Fruit fly (Drosophila melanogaster) whole organism, embryonic: ENCODE measurements around the gene PGAP1.
A peak's percentile ranks its signal among the peaks of the same experiment; 100 is the strongest.

Source experiments
- Antp ChIP-seq: fragments of 200-800 bp; sonication (Bioruptor generic); optimal IDR thresholded peaks from 3 replicates; lab custom pipeline; 2016; ENCODE audit warnings: missing biosample characterization, missing genetic modification characterization
- CG10147 ChIP-seq: fragments of 200-800 bp; sonication (Bioruptor generic); optimal IDR thresholded peaks from 2 replicates; lab custom pipeline; 2019; ENCODE audit warnings: missing biosample characterization, mild to moderate bottlenecking, missing genetic modification characterization, moderate library complexity
- CG11456 ChIP-seq: fragments of 200-800 bp; sonication (Bioruptor generic); IDR thresholded peaks from 3 replicates; pipeline ENCODE4 v1.3.6; 2022; ENCODE audit warnings: missing biosample characterization, missing genetic modification characterization
- CG12391 ChIP-seq: fragments of 200-800 bp; sonication (Bioruptor generic); optimal IDR thresholded peaks from 3 replicates; lab custom pipeline; 2018; ENCODE audit warnings: missing biosample characterization, mild to moderate bottlenecking, missing genetic modification characterization, moderate library complexity
- CG1603 ChIP-seq: fragments of 200-800 bp; sonication (Bioruptor generic); optimal IDR thresholded peaks from 2 replicates; lab custom pipeline; 2019; ENCODE audit warnings: missing biosample characterization, mild to moderate bottlenecking, missing genetic modification characterization, moderate library complexity
- CG17186 ChIP-seq: fragments of 200-800 bp; sonication (Bioruptor generic); optimal IDR thresholded peaks from 3 replicates; lab custom pipeline; 2017; ENCODE audit warnings: missing biosample characterization, missing genetic modification reagents, missing genetic modification characterization
- CG1832 ChIP-seq: fragments of 200-800 bp; sonication (Bioruptor generic); optimal IDR thresholded peaks from 2 replicates; lab custom pipeline; 2017; ENCODE audit warnings: missing biosample characterization, mild to moderate bottlenecking, missing genetic modification characterization, inconsistent platforms
- CG32532 ChIP-seq: fragments of 200-800 bp; sonication (Bioruptor generic); IDR thresholded peaks from 2 replicates; pipeline ENCODE4 v1.3.6; 2022; ENCODE audit warnings: missing biosample characterization, missing genetic modification characterization
- CG3281 ChIP-seq: fragments of 200-800 bp; sonication (Bioruptor generic); optimal IDR thresholded peaks from 3 replicates; lab custom pipeline; 2017; ENCODE audit warnings: missing biosample characterization, mild to moderate bottlenecking, missing genetic modification characterization
- CG33213 ChIP-seq: fragments of 200-800 bp; sonication (Bioruptor generic); optimal IDR thresholded peaks from 3 replicates; lab custom pipeline; 2016; ENCODE audit warnings: missing biosample characterization, missing genetic modification characterization
- CG5180 ChIP-seq: fragments of 200-800 bp; sonication (Bioruptor generic); optimal IDR thresholded peaks from 3 replicates; lab custom pipeline; 2017; ENCODE audit warnings: missing biosample characterization, missing genetic modification characterization, mild to moderate bottlenecking, moderate library complexity, missing genetic modification reagents
- CTCF ChIP-seq: fragments of 200-800 bp; sonication (Bioruptor generic); optimal IDR thresholded peaks from 2 replicates; lab custom pipeline; 2017; ENCODE audit warnings: missing biosample characterization, mild to moderate bottlenecking, missing genetic modification characterization, moderate library complexity
- D19B ChIP-seq: fragments of 200-800 bp; sonication (Bioruptor generic); optimal IDR thresholded peaks from 2 replicates; lab custom pipeline; 2017; ENCODE audit warnings: missing biosample characterization, mild to moderate bottlenecking, missing genetic modification characterization
- Doc2 ChIP-seq: fragments of 200-800 bp; sonication (Bioruptor generic); IDR thresholded peaks from 2 replicates; pipeline ENCODE4 v1.3.6; 2022; ENCODE audit warnings: missing biosample characterization, missing genetic modification characterization
- Doc3 ChIP-seq: fragments of 200-800 bp; sonication (Bioruptor generic); IDR thresholded peaks from 3 replicates; pipeline ENCODE4 v1.3.6; 2022; ENCODE audit warnings: missing biosample characterization, missing genetic modification characterization; ENCODE audit not compliant: partially characterized antibody
- Dref ChIP-seq: fragments of 200-800 bp; sonication (Bioruptor generic); IDR thresholded peaks from 2 replicates; pipeline ENCODE4 v1.3.6; 2022; ENCODE audit warnings: missing biosample characterization, missing genetic modification characterization
- E2f2 ChIP-seq: fragments of 200-800 bp; sonication (Bioruptor generic); IDR thresholded peaks from 2 replicates; pipeline ENCODE4 v1.3.6; 2022; ENCODE audit warnings: missing biosample characterization, missing genetic modification characterization
- Fer3 ChIP-seq: fragments of 200-800 bp; sonication (Bioruptor generic); optimal IDR thresholded peaks from 2 replicates; lab custom pipeline; 2018; ENCODE audit warnings: missing biosample characterization, mild to moderate bottlenecking, missing genetic modification characterization, moderate library complexity
- Hand ChIP-seq: fragments of 200-800 bp; sonication (Bioruptor generic); optimal IDR thresholded peaks from 2 replicates; lab custom pipeline; 2017; ENCODE audit warnings: mild to moderate bottlenecking, missing biosample characterization, missing genetic modification reagents, missing genetic modification characterization
- HmgZ ChIP-seq: fragments of 200-800 bp; sonication (Bioruptor generic); optimal IDR thresholded peaks from 2 replicates; lab custom pipeline; 2018; ENCODE audit warnings: missing biosample characterization, mild to moderate bottlenecking, missing genetic modification characterization
- Hr39 ChIP-seq: fragments of >200 bp; optimal IDR thresholded peaks from 2 replicates; lab custom pipeline; 2017
- Hsf ChIP-seq: fragments of 200-800 bp; sonication (Bioruptor generic); optimal IDR thresholded peaks from 3 replicates; lab custom pipeline; 2016; ENCODE audit warnings: missing biosample characterization, missing genetic modification characterization
- Lim3 ChIP-seq: fragments of 200-800 bp; sonication (Bioruptor generic); IDR thresholded peaks from 2 replicates; pipeline ENCODE4 v1.3.6; 2022; ENCODE audit warnings: missing biosample characterization, missing genetic modification characterization
- Mad ChIP-seq: fragments of 200-800 bp; sonication (Bioruptor generic); optimal IDR thresholded peaks from 2 replicates; lab custom pipeline; 2016; ENCODE audit warnings: missing biosample characterization, missing genetic modification characterization
- Meics ChIP-seq: fragments of 200-800 bp; sonication (Bioruptor generic); optimal IDR thresholded peaks from 2 replicates; lab custom pipeline; 2017; ENCODE audit warnings: missing biosample characterization, mild to moderate bottlenecking, missing genetic modification characterization
- Mes4 ChIP-seq: fragments of 200-800 bp; sonication (Bioruptor generic); optimal IDR thresholded peaks from 2 replicates; lab custom pipeline; 2016; ENCODE audit warnings: missing biosample characterization, missing genetic modification characterization
- NC2α ChIP-seq: fragments of 200-800 bp; sonication (Bioruptor generic); optimal IDR thresholded peaks from 2 replicates; lab custom pipeline; 2016; ENCODE audit warnings: missing biosample characterization, missing genetic modification characterization
- Opbp ChIP-seq: fragments of 200-800 bp; sonication (Bioruptor generic); IDR thresholded peaks from 3 replicates; pipeline ENCODE4 v1.3.6; 2022; ENCODE audit warnings: missing biosample characterization, missing genetic modification characterization; ENCODE audit not compliant: partially characterized antibody
- Sry-δ ChIP-seq: fragments of 200-800 bp; sonication (Bioruptor generic); optimal IDR thresholded peaks from 2 replicates; lab custom pipeline; 2016; ENCODE audit warnings: missing biosample characterization, missing genetic modification characterization
- Tbp ChIP-seq: fragments of >200 bp; optimal IDR thresholded peaks from 2 replicates; lab custom pipeline; 2018; ENCODE audit warnings: missing biosample characterization, missing genetic modification characterization
- cato ChIP-seq: fragments of 200-800 bp; sonication (Bioruptor generic); optimal IDR thresholded peaks from 2 replicates; lab custom pipeline; 2016; ENCODE audit warnings: missing biosample characterization, missing genetic modification characterization, borderline replicate concordance
- ci ChIP-seq: fragments of 200-800 bp; sonication (Bioruptor generic); IDR thresholded peaks from 3 replicates; pipeline ENCODE4 v1.3.6; 2022; ENCODE audit warnings: missing biosample characterization, missing genetic modification characterization
- crol ChIP-seq: fragments of 200-800 bp; sonication (Bioruptor generic); IDR thresholded peaks from 2 replicates; pipeline ENCODE4 v1.3.6; 2022; ENCODE audit warnings: missing biosample characterization, missing genetic modification characterization
- danr ChIP-seq: fragments of 200-800 bp; sonication (Bioruptor generic); IDR thresholded peaks from 2 replicates; pipeline ENCODE4 v1.3.6; 2022; ENCODE audit warnings: missing biosample characterization, missing genetic modification characterization
- dmrt11E ChIP-seq: fragments of 200-800 bp; sonication (Bioruptor generic); optimal IDR thresholded peaks from 3 replicates; lab custom pipeline; 2018; ENCODE audit warnings: missing biosample characterization, mild to moderate bottlenecking, missing genetic modification characterization, moderate library complexity
- eyg ChIP-seq: fragments of 200-800 bp; sonication (Bioruptor generic); optimal IDR thresholded peaks from 3 replicates; lab custom pipeline; 2016; ENCODE audit warnings: missing biosample characterization, missing genetic modification characterization
- gfzf ChIP-seq: fragments of 200-800 bp; sonication (Bioruptor generic); optimal IDR thresholded peaks from 2 replicates; lab custom pipeline; 2016; ENCODE audit warnings: missing biosample characterization, mild to moderate bottlenecking, missing genetic modification characterization, moderate library complexity
- ham ChIP-seq: fragments of 200-800 bp; sonication (Bioruptor generic); IDR thresholded peaks from 2 replicates; pipeline ENCODE4 v1.3.6; 2022; ENCODE audit warnings: missing biosample characterization, missing genetic modification characterization
- hth ChIP-seq: fragments of >200 bp; optimal IDR thresholded peaks from 2 replicates; lab custom pipeline; 2017; ENCODE audit warnings: inconsistent platforms
- inv ChIP-seq: fragments of 200-800 bp; sonication (Bioruptor generic); IDR thresholded peaks from 2 replicates; pipeline ENCODE4 v1.3.6; 2022; ENCODE audit warnings: missing biosample characterization, missing genetic modification characterization; ENCODE audit not compliant: partially characterized antibody
- luna ChIP-seq: fragments of 200-800 bp; sonication (Bioruptor generic); optimal IDR thresholded peaks from 2 replicates; lab custom pipeline; 2016; ENCODE audit warnings: missing biosample characterization, missing genetic modification characterization
- pho ChIP-seq: fragments of 200-800 bp; sonication (Bioruptor generic); optimal IDR thresholded peaks from 2 replicates; lab custom pipeline; 2016; ENCODE audit warnings: missing biosample characterization, missing genetic modification characterization
- pita ChIP-seq: fragments of 200-800 bp; sonication (Bioruptor generic); optimal IDR thresholded peaks from 2 replicates; lab custom pipeline; 2017; ENCODE audit warnings: missing biosample characterization, mild to moderate bottlenecking, missing genetic modification characterization
- ranshi ChIP-seq: fragments of 200-800 bp; sonication (Bioruptor generic); IDR thresholded peaks from 2 replicates; pipeline ENCODE4 v1.3.6; 2022; ENCODE audit warnings: missing biosample characterization, missing genetic modification characterization
- row ChIP-seq: fragments of 200-800 bp; sonication (Bioruptor generic); IDR thresholded peaks from 3 replicates; pipeline ENCODE4 v1.3.6; 2022; ENCODE audit warnings: missing biosample characterization, missing genetic modification characterization
- seq ChIP-seq: fragments of 200-800 bp; sonication (Bioruptor generic); IDR thresholded peaks from 2 replicates; pipeline ENCODE4 v1.3.6; 2022; ENCODE audit warnings: missing biosample characterization, missing genetic modification characterization
- sim ChIP-seq: fragments of 200-800 bp; sonication (Bioruptor generic); IDR thresholded peaks from 2 replicates; pipeline ENCODE4 v1.3.6; 2022; ENCODE audit warnings: missing biosample characterization, missing genetic modification characterization
- sisA ChIP-seq: fragments of 200-800 bp; sonication (Bioruptor generic); IDR thresholded peaks from 2 replicates; pipeline ENCODE4 v1.3.6; 2022; ENCODE audit warnings: missing biosample characterization, missing genetic modification characterization
- slou ChIP-seq: fragments of 200-800 bp; sonication (Bioruptor generic); optimal IDR thresholded peaks from 3 replicates; lab custom pipeline; 2016; ENCODE audit warnings: missing biosample characterization, missing genetic modification characterization
- stc ChIP-seq: fragments of 200-800 bp; sonication (Bioruptor generic); IDR thresholded peaks from 2 replicates; pipeline ENCODE4 v1.3.6; 2022; ENCODE audit warnings: missing biosample characterization, missing genetic modification characterization
- trem ChIP-seq: fragments of 200-800 bp; optimal IDR thresholded peaks from 3 replicates; lab custom pipeline; 2019; ENCODE audit warnings: missing biosample characterization, mild to moderate bottlenecking, missing genetic modification characterization, moderate library complexity
- tx ChIP-seq: fragments of 200-800 bp; sonication (Bioruptor generic); optimal IDR thresholded peaks from 2 replicates; lab custom pipeline; 2016; ENCODE audit warnings: missing biosample characterization, missing genetic modification characterization
- zfh2 ChIP-seq: fragments of 200-800 bp; sonication (Bioruptor generic); optimal IDR thresholded peaks from 2 replicates; lab custom pipeline; 2016; ENCODE audit warnings: missing biosample characterization, missing genetic modification characterization

Gene PGAP1

DNA sequence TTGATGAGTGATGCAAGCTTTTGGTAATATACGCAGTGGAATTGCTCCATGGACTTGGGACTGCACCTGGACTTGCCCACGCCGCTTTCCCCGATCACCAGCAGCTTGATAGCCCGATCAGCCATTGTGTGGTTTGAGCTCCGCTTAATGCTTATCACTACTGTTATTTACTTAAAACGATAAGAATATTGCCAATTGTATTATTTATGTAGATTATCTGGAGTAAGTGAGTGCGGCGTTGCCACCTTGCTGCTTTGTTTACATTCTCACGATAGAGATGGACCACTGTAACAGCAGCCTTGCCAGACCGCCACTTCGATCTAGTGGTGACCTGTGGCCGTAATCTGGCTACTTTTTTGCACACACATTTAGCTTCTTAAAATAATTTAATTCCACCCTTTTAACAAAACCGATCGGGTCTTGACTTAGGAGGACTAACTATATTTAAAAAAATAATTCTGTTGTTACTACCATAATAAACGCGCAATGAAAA lies 17.7 kb downstream of the PGAP1 start, which contains the start of gene Rab18 (continued):
- no peak for TF ChIP-seq CG3281 (GFP tag; lab: Kevin White, UChicago)
- peak; percentile 20; the same call in 1 of the 2 replicates for TF ChIP-seq inv (GFP tag; lab: Robert Waterston, UW)
- peak; percentile 60 for TF ChIP-seq Dref (GFP tag; lab: Robert Waterston, UW)
- TF ChIP-seq trem (tag; lab: Kevin White, UChicago) = peak; percentile 8
- TF ChIP-seq dmrt11E (tag; lab: Kevin White, UChicago) = no peak
- TF ChIP-seq Lim3 (GFP tag; lab: Robert Waterston, UW) = no peak
- TF ChIP-seq Doc2 (GFP tag; lab: Robert Waterston, UW) = no peak
- TF ChIP-seq hth (lab: Kevin White, UChicago) = no peak
- no peak for TF ChIP-seq slou (GFP tag; lab: Kevin White, UChicago)
- peak; percentile 36; the same call in 1 of the 2 replicates for TF ChIP-seq CG32532 (GFP tag; lab: Robert Waterston, UW)
- no peak for TF ChIP-seq danr (GFP tag; lab: Robert Waterston, UW)
- no peak for TF ChIP-seq ham (GFP tag; lab: Robert Waterston, UW)
- TF ChIP-seq pho (GFP tag; lab: Kevin White, UChicago) = no peak
- no peak for TF ChIP-seq gfzf (GFP tag; lab: Kevin White, UChicago)
- TF ChIP-seq pita (GFP tag; lab: Kevin White, UChicago) = no peak
- TF ChIP-seq Fer3 = no peak
- no peak for TF ChIP-seq sim (GFP tag; lab: Robert Waterston, UW)
- TF ChIP-seq CTCF (GFP tag; lab: Kevin White, UChicago) = no peak
- no peak for TF ChIP-seq D19B (GFP tag; lab: Kevin White, UChicago)
- no peak for TF ChIP-seq CG1832 (GFP tag; lab: Kevin White, UChicago)
- peak; percentile 37 for TF ChIP-seq Antp (GFP tag; lab: Kevin White, UChicago)
- no peak for TF ChIP-seq luna (GFP tag; lab: Kevin White, UChicago)
- TF ChIP-seq Doc3 (GFP tag; lab: Robert Waterston, UW) = no peak
- no peak for TF ChIP-seq tx
- TF ChIP-seq Hsf (GFP tag; lab: Kevin White, UChicago) = peak; percentile 27
- TF ChIP-seq Mad (GFP tag; lab: Kevin White, UChicago) = no peak
- no peak for TF ChIP-seq Tbp (GFP tag; lab: Kevin White, UChicago)
- TF ChIP-seq zfh2 (GFP tag; lab: Kevin White, UChicago) = peak; percentile 44
- TF ChIP-seq Opbp (GFP tag; lab: Robert Waterston, UW) = peak; percentile 59; the same call in 1 of the 3 replicates
- no peak for TF ChIP-seq CG17186 (GFP tag; lab: Kevin White, UChicago)
- peak; percentile 86 for TF ChIP-seq row
- no peak for TF ChIP-seq eyg (GFP tag; lab: Kevin White, UChicago)
- peak; percentile 38 for TF ChIP-seq CG33213
- TF ChIP-seq CG11456 = peak; percentile 75; the same call in 2 of the 3 replicates
- no peak for TF ChIP-seq HmgZ
- TF ChIP-seq seq (GFP tag; lab: Robert Waterston, UW) = no peak
- no peak for TF ChIP-seq Meics (GFP tag; lab: Kevin White, UChicago)
- TF ChIP-seq sisA = peak; percentile 51
- no peak for TF ChIP-seq CG10147 (GFP tag; lab: Kevin White, UChicago)
- TF ChIP-seq stc (GFP tag; lab: Robert Waterston, UW) = no peak
- TF ChIP-seq ci (GFP tag; lab: Robert Waterston, UW) = 0 out of 3 replicates have a peak, but pooled peaks have one; percentile 34
- TF ChIP-seq E2f2 (GFP tag; lab: Robert Waterston, UW) = no peak
- peak; percentile 25 for TF ChIP-seq CG5180
- TF ChIP-seq ranshi (GFP tag; lab: Robert Waterston, UW) = peak; percentile 53; the same call in 1 of the 2 replicates
- TF ChIP-seq Sry-δ = peak; percentile 87
- peak; percentile 49 for TF ChIP-seq CG1603 (tag; lab: Kevin White, UChicago)
- no peak for TF ChIP-seq Hand (GFP tag; lab: Kevin White, UChicago)
- TF ChIP-seq NC2α (GFP tag; lab: Kevin White, UChicago) = no peak
- TF ChIP-seq cato = no peak
- TF ChIP-seq CG12391 (tag; lab: Kevin White, UChicago) = peak; percentile 2
- no peak for TF ChIP-seq Hr39 (lab: Kevin White, UChicago)
- TF ChIP-seq Mes4 (GFP tag; lab: Kevin White, UChicago) = no peak
- no peak for TF ChIP-seq crol (GFP tag; lab: Robert Waterston, UW)
